Worm (Caenorhabditis elegans) whole organism, mixed stage, embryonic: ENCODE measurements around the gene lgc-31.

ENCODE experiments used
- ces-1 ChIP-seq: fragments of 150-350 bp; optimal IDR thresholded peaks from 2 replicates; lab custom pipeline; 2014; ENCODE audit warnings: missing biosample characterization, missing genetic modification reagents, missing genetic modification characterization
- nhr-237 ChIP-seq: fragments of 150-350 bp; optimal IDR thresholded peaks from 2 replicates; lab custom pipeline; 2014; ENCODE audit warnings: missing biosample characterization, missing genetic modification characterization
- nhr-76 ChIP-seq: sonication (generic microtip); optimal IDR thresholded peaks from 2 replicates; lab custom pipeline; 2017; ENCODE audit warnings: missing biosample characterization, missing genetic modification characterization
- unc-39 ChIP-seq: fragments of 150-350 bp; optimal IDR thresholded peaks from 2 replicates; lab custom pipeline; 2014; ENCODE audit warnings: missing biosample characterization, missing genetic modification characterization
- ztf-11 ChIP-seq: fragments of 150-350 bp; optimal IDR thresholded peaks from 2 replicates; lab custom pipeline; 2014; ENCODE audit warnings: missing biosample characterization, missing genetic modification characterization

DNA sequence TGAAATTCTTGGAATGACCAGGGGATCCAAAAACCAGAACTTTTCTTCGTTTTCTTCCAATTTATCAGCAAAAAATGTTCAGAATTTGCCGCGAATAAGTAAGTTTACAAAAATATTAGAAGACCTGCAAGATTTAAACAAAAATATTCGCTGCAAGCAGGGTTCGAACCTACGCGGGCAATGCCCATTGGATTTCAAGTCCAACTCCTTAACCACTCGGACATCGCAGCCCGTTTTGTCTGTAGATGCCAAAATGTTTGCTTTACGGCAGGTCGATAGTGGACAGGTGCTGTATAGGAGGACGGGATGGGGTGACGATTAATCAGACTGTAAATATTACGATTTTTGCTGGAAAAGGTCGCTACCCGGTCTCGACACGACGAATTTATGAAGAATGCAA, 25.9 kb upstream of the lgc-31 start:
- no peak for TF ChIP-seq nhr-237
- TF ChIP-seq unc-39, result no peak
- TF ChIP-seq ces-1 (GFP tag; lab: Kevin White, UChicago), result no peak
- no peak for TF ChIP-seq nhr-76 (tag; lab: Kevin White, UChicago)
- no peak for TF ChIP-seq ztf-11
